Worm (Caenorhabditis elegans) whole organism, mixed stage, embryonic: ENCODE results near the gene prp-9.

Source experiments
- M03D4.4 ChIP-seq: sonication (generic microtip); optimal IDR thresholded peaks from 2 replicates; lab custom pipeline; 2017; ENCODE audit warnings: mild to moderate bottlenecking, missing genetic modification characterization, missing compliant biosample characterization
- bed-3 ChIP-seq: fragments of 200-800 bp; sonication (Bioruptor generic); optimal IDR thresholded peaks from 3 replicates; lab custom pipeline; 2018; ENCODE audit warnings: mild to moderate bottlenecking, missing genetic modification characterization, moderate library complexity, missing compliant biosample characterization
- blmp-1 ChIP-seq: fragments of 150-350 bp; optimal IDR thresholded peaks from 2 replicates; lab custom pipeline; 2014; ENCODE audit warnings: missing biosample characterization, missing genetic modification characterization
- ceh-39 ChIP-seq: fragments of 150-350 bp; optimal IDR thresholded peaks from 2 replicates; lab custom pipeline; 2014; ENCODE audit warnings: missing biosample characterization, missing genetic modification characterization
- ceh-43 ChIP-seq: fragments of 200-800 bp; sonication (Bioruptor generic); optimal IDR thresholded peaks from 2 replicates; lab custom pipeline; 2018; ENCODE audit warnings: mild to moderate bottlenecking, missing genetic modification characterization, moderate library complexity, missing compliant biosample characterization
- ceh-83 ChIP-seq: fragments of 200-800 bp; sonication (Bioruptor generic); optimal IDR thresholded peaks from 2 replicates; lab custom pipeline; 2018; ENCODE audit warnings: mild to moderate bottlenecking, missing genetic modification characterization, missing compliant biosample characterization
- ces-1 ChIP-seq: fragments of 150-350 bp; optimal IDR thresholded peaks from 2 replicates; lab custom pipeline; 2014; ENCODE audit warnings: missing biosample characterization, missing genetic modification reagents, missing genetic modification characterization
- cnd-1 ChIP-seq: fragments of 200-800 bp; sonication (Bioruptor generic); optimal IDR thresholded peaks from 2 replicates; lab custom pipeline; 2018; ENCODE audit warnings: mild to moderate bottlenecking, missing genetic modification characterization, missing compliant biosample characterization
- drap-1 ChIP-seq: fragments of 200-800 bp; sonication (Bioruptor generic); optimal IDR thresholded peaks from 3 replicates; lab custom pipeline; 2018; ENCODE audit warnings: mild to moderate bottlenecking, missing genetic modification characterization, missing compliant biosample characterization
- elt-1 ChIP-seq: sonication (generic microtip); optimal IDR thresholded peaks from 2 replicates; lab custom pipeline; 2017; ENCODE audit warnings: missing genetic modification characterization, mild to moderate bottlenecking, missing compliant biosample characterization, antibody characterized with exemption, moderate library complexity, borderline replicate concordance; ENCODE audit not compliant: insufficient read depth
- elt-3 ChIP-seq: fragments of 150-350 bp; optimal IDR thresholded peaks from 2 replicates; lab custom pipeline; 2014; ENCODE audit warnings: missing biosample characterization, missing genetic modification characterization
- flh-1 ChIP-seq: fragments of 200-800 bp; sonication (Bioruptor generic); optimal IDR thresholded peaks from 2 replicates; lab custom pipeline; 2018; ENCODE audit warnings: mild to moderate bottlenecking, missing genetic modification characterization, moderate library complexity, missing compliant biosample characterization
- ham-2 ChIP-seq: fragments of 200-800 bp; sonication (Bioruptor generic); optimal IDR thresholded peaks from 2 replicates; lab custom pipeline; 2018; ENCODE audit warnings: mild to moderate bottlenecking, missing genetic modification characterization, missing compliant biosample characterization
- lin-13 ChIP-seq: fragments of 150-350 bp; optimal IDR thresholded peaks from 2 replicates; lab custom pipeline; 2014; ENCODE audit warnings: missing biosample characterization, missing genetic modification characterization
- lin-32 ChIP-seq: fragments of 200-800 bp; sonication (Bioruptor generic); optimal IDR thresholded peaks from 2 replicates; lab custom pipeline; 2018; ENCODE audit warnings: mild to moderate bottlenecking, missing genetic modification characterization, missing compliant biosample characterization
- lsy-2 ChIP-seq: fragments of 150-350 bp; optimal IDR thresholded peaks from 2 replicates; lab custom pipeline; 2014; ENCODE audit warnings: missing biosample characterization, missing genetic modification characterization
- mab-5 ChIP-seq: fragments of 150-350 bp; optimal IDR thresholded peaks from 2 replicates; lab custom pipeline; 2014; ENCODE audit warnings: missing biosample characterization, missing genetic modification characterization
- mep-1 ChIP-seq: fragments of 150-350 bp; optimal IDR thresholded peaks from 2 replicates; lab custom pipeline; 2017; ENCODE audit warnings: missing biosample characterization, missing genetic modification reagents, missing genetic modification characterization, inconsistent platforms
- mls-2 ChIP-seq: sonication (generic microtip); optimal IDR thresholded peaks from 2 replicates; lab custom pipeline; 2016; ENCODE audit warnings: mild to moderate bottlenecking, missing genetic modification characterization, moderate library complexity, missing compliant biosample characterization
- nhr-12 ChIP-seq: fragments of 150-350 bp; optimal IDR thresholded peaks from 2 replicates; lab custom pipeline; 2014; ENCODE audit warnings: missing biosample characterization, missing genetic modification characterization
- nhr-2 ChIP-seq: fragments of 150-350 bp; optimal IDR thresholded peaks from 2 replicates; lab custom pipeline; 2014; ENCODE audit warnings: missing biosample characterization, missing genetic modification characterization
- nhr-237 ChIP-seq: fragments of 150-350 bp; optimal IDR thresholded peaks from 2 replicates; lab custom pipeline; 2014; ENCODE audit warnings: missing biosample characterization, missing genetic modification characterization
- nhr-28 ChIP-seq: fragments of 150-350 bp; optimal IDR thresholded peaks from 2 replicates; lab custom pipeline; 2014; ENCODE audit warnings: missing biosample characterization, missing genetic modification characterization
- nhr-76 ChIP-seq: sonication (generic microtip); optimal IDR thresholded peaks from 2 replicates; lab custom pipeline; 2017; ENCODE audit warnings: missing biosample characterization, missing genetic modification characterization
- pha-4 ChIP-seq: fragments of 150-350 bp; optimal IDR thresholded peaks from 2 replicates; lab custom pipeline; 2018; ENCODE audit warnings: missing biosample characterization, missing genetic modification reagents, missing genetic modification characterization
- sem-2 ChIP-seq: fragments of 200-800 bp; sonication (Bioruptor generic); optimal IDR thresholded peaks from 2 replicates; lab custom pipeline; 2018; ENCODE audit warnings: mild to moderate bottlenecking, missing genetic modification characterization, missing compliant biosample characterization
- snpc-4 ChIP-seq: fragments of 150-350 bp; optimal IDR thresholded peaks from 2 replicates; lab custom pipeline; 2014; ENCODE audit warnings: missing biosample characterization, missing genetic modification characterization
- sptf-1 ChIP-seq: sonication (generic microtip); optimal IDR thresholded peaks from 2 replicates; lab custom pipeline; 2017; ENCODE audit warnings: mild to moderate bottlenecking, missing genetic modification characterization, moderate library complexity, missing compliant biosample characterization
- tbx-8 ChIP-seq: fragments of 200-800 bp; sonication (Bioruptor generic); optimal IDR thresholded peaks from 2 replicates; lab custom pipeline; 2018; ENCODE audit warnings: mild to moderate bottlenecking, missing genetic modification characterization, moderate library complexity, missing compliant biosample characterization
- unc-120 ChIP-seq: sonication (generic microtip); optimal IDR thresholded peaks from 2 replicates; lab custom pipeline; 2017; ENCODE audit warnings: missing genetic modification characterization, missing compliant biosample characterization; ENCODE audit not compliant: poor library complexity, severe bottlenecking
- unc-39 ChIP-seq: fragments of 150-350 bp; optimal IDR thresholded peaks from 2 replicates; lab custom pipeline; 2014; ENCODE audit warnings: missing biosample characterization, missing genetic modification characterization
- unc-62 ChIP-seq: fragments of 150-350 bp; optimal IDR thresholded peaks from 2 replicates; lab custom pipeline; 2014; ENCODE audit warnings: missing biosample characterization, missing genetic modification reagents, missing genetic modification characterization
- zip-8 ChIP-seq: fragments of 150-350 bp; optimal IDR thresholded peaks from 2 replicates; lab custom pipeline; 2014; ENCODE audit warnings: missing biosample characterization, missing genetic modification characterization
- ztf-11 ChIP-seq: fragments of 150-350 bp; optimal IDR thresholded peaks from 2 replicates; lab custom pipeline; 2014; ENCODE audit warnings: missing biosample characterization, missing genetic modification characterization

Gene prp-9

ce11 chrII:8531181-8531759 lies 6.1 kb upstream of the prp-9 start, which contains the start of gene gldi-7:
TSS of gene gldi-7 (minus strand) at chrII:8531222.
- TF ChIP-seq unc-62 (GFP tag; lab: Kevin White, UChicago) (no peak), elt-3 (tag; lab: Kevin White, UChicago) (no peak), ceh-43 (no peak), drap-1 (GFP tag; lab: Kevin White, UChicago) (no peak), lin-32 (GFP tag; lab: Kevin White, UChicago) (no peak), mab-5 (tag; lab: Kevin White, UChicago) (no peak), M03D4.4 (tag; lab: Kevin White, UChicago) (no peak)

ce11 chrII:8529176-8529698 lies 4.0 kb upstream of the prp-9 start:
- TF ChIP-seq ham-2 (peak; percentile 78), nhr-12 (tag; lab: Kevin White, UChicago) (no peak), elt-1 (tag; lab: Kevin White, UChicago) (peak; percentile 68)

- TF ChIP-seq snpc-4 (tag; lab: Kevin White, UChicago) (no peak), sptf-1 (tag; lab: Kevin White, UChicago) (no peak), unc-62 (GFP tag; lab: Kevin White, UChicago) (no peak), ztf-11 (tag; lab: Kevin White, UChicago) (no peak), ceh-83 (GFP tag; lab: Kevin White, UChicago) (no peak), elt-3 (tag; lab: Kevin White, UChicago) (no peak), pha-4 (no peak), lin-32 (GFP tag; lab: Kevin White, UChicago) (no peak), mep-1 (no peak), mab-5 (tag; lab: Kevin White, UChicago) (no peak), sem-2 (GFP tag; lab: Kevin White, UChicago) (no peak), flh-1 (GFP tag; lab: Kevin White, UChicago) (no peak), unc-120 (no peak), nhr-2 (tag; lab: Kevin White, UChicago) (no peak), drap-1 (GFP tag; lab: Kevin White, UChicago) (no peak)
Observed at ce11 chrII:8520625-8521024, 4.6 kb downstream of the prp-9 start, which contains the start of gene cht-2. TSS of gene cht-2 (plus strand) at chrII:8520925.

ce11 chrII:8518210-8518609 lies 7.0 kb downstream of the prp-9 start, which contains the start of gene T13H5.8:
TSS of gene T13H5.8 (plus strand) at chrII:8518510.
- no peak for TF ChIP-seq unc-39 (tag; lab: Kevin White, UChicago)
- no peak for TF ChIP-seq tbx-8
- TF ChIP-seq mab-5 (tag; lab: Kevin White, UChicago): no peak
- no peak for TF ChIP-seq nhr-28
- no peak for TF ChIP-seq nhr-76 (tag; lab: Kevin White, UChicago)
- no peak for TF ChIP-seq blmp-1 (tag; lab: Kevin White, UChicago)
- no peak for TF ChIP-seq nhr-2 (tag; lab: Kevin White, UChicago)
- TF ChIP-seq zip-8 (tag; lab: Kevin White, UChicago): no peak
- no peak for TF ChIP-seq ceh-43
- TF ChIP-seq mls-2 (tag; lab: Kevin White, UChicago): no peak
- TF ChIP-seq lsy-2 (tag; lab: Kevin White, UChicago): no peak
- TF ChIP-seq flh-1 (GFP tag; lab: Kevin White, UChicago): no peak
- no peak for TF ChIP-seq cnd-1 (tag; lab: Kevin White, UChicago)
- no peak for TF ChIP-seq ces-1 (GFP tag; lab: Kevin White, UChicago)
- TF ChIP-seq nhr-12 (tag; lab: Kevin White, UChicago): no peak
- TF ChIP-seq ham-2: no peak
- TF ChIP-seq mep-1: no peak
- no peak for TF ChIP-seq lin-13 (tag; lab: Kevin White, UChicago)
- TF ChIP-seq bed-3: no peak

- peak; percentile 91 for TF ChIP-seq lsy-2 (tag; lab: Kevin White, UChicago)
- no peak for TF ChIP-seq cnd-1 (tag; lab: Kevin White, UChicago)
- TF ChIP-seq drap-1 (GFP tag; lab: Kevin White, UChicago): peak; percentile 7
- TF ChIP-seq sptf-1 (tag; lab: Kevin White, UChicago): peak; percentile 71
- no peak for TF ChIP-seq nhr-2 (tag; lab: Kevin White, UChicago)
- peak; percentile 78 for TF ChIP-seq pha-4
- peak; percentile 48 for TF ChIP-seq ceh-39
- peak; percentile 32 for TF ChIP-seq nhr-237
- no peak for TF ChIP-seq zip-8 (tag; lab: Kevin White, UChicago)
- TF ChIP-seq mep-1: peak; percentile 47
- no peak for TF ChIP-seq tbx-8
Observed at ce11 chrII:8516783-8517182, 8.4 kb downstream of the prp-9 start, which contains the start of gene rnh-2. TSS of gene rnh-2 (plus strand) at chrII:8517150.
